Fruit fly (Drosophila melanogaster): ENCODE results near the gene CG12091.

CG12091 gene

dm6 chr3L:1489523-1489922 is 47.1 kb downstream of the CG12091 start, which contains the start of gene stet (continued):
- TF ChIP-seq NC2β (GFP tag; optimal IDR thresholded peaks at IDR 0.05) (no peak), CG2712 (tag; optimal IDR thresholded peaks at IDR 0.05) (no peak), bbx (GFP tag; IDR thresholded peaks at IDR 0.05; ENCODE audit: partially characterized antibody) (0 out of 2 replicates have a peak, but pooled peaks have one; percentile 45), grn (GFP tag; optimal IDR thresholded peaks at IDR 0.05) (no peak), CG14860 (GFP tag; IDR thresholded peaks at IDR 0.05; ENCODE audit: partially characterized antibody) (peak; percentile 41; the same call in 2 of the 3 replicates), sna (GFP tag; IDR thresholded peaks at IDR 0.05; ENCODE audit: partially characterized antibody) (no peak), CG3065 (GFP tag; optimal IDR thresholded peaks at IDR 0.05) (no peak), wor (GFP tag; IDR thresholded peaks at IDR 0.05) (no peak), gsb-n (tag; optimal IDR thresholded peaks at IDR 0.05) (no peak), Hand (GFP tag; optimal IDR thresholded peaks at IDR 0.05) (no peak), nmo (GFP tag; optimal IDR thresholded peaks at IDR 0.05) (no peak), CG14667 (GFP tag; IDR thresholded peaks at IDR 0.05) (no peak), gce (GFP tag; IDR thresholded peaks at IDR 0.05) (no peak), CG4730 (GFP tag; IDR thresholded peaks at IDR 0.05) (no peak), caup (GFP tag; optimal IDR thresholded peaks at IDR 0.05; ENCODE audit: severe bottlenecking) (no peak), run (tag; optimal IDR thresholded peaks at IDR 0.05) (no peak), Antp (GFP tag; optimal IDR thresholded peaks at IDR 0.05) (no peak), zen2 (GFP tag; IDR thresholded peaks at IDR 0.05; ENCODE audit: partially characterized antibody) (0 out of 3 replicates have a peak, but pooled peaks have one; percentile 20)

DNA sequence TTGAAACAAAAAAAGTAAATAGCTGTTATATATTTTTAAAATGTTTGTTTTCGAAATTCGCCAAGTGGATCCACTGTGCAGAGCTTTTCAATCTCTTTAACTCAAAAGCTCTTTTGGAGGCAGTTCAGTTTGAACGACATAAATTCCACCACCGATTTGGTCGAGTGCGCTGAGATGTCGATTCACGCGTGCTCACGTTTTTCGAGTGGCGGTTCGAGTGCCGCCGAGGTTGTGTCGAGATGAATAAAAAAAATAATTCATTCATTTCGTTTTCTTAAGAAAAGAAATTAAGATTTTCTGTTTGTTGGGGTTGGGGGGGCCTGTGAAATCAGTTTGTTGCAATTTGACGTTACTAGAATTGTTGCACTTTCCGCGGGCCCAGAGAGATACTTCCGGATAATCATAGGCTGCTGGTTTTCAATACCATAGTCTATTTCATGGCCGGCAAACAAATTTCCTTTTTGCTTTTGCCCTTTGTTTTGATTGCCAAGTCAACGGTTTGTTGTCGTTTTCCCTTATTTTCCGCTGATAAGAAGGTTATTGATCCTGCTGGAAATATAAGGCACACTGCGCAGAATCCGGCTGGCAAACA is 47.9 kb downstream of the CG12091 start:
- no peak for TF ChIP-seq Lhr (GFP tag; optimal IDR thresholded peaks at IDR 0.05)
- no peak for TF ChIP-seq cato (GFP tag; optimal IDR thresholded peaks at IDR 0.05; ENCODE audit: borderline replicate concordance)
- no peak for TF ChIP-seq hth (optimal IDR thresholded peaks at IDR 0.05)
- no peak for TF ChIP-seq corto (GFP tag; optimal IDR thresholded peaks at IDR 0.05)
- no peak for TF ChIP-seq CG16779 (GFP tag; IDR thresholded peaks at IDR 0.05)
- no peak for TF ChIP-seq H15 (GFP tag; IDR thresholded peaks at IDR 0.05)
- no peak for TF ChIP-seq CG30020 (tag; optimal IDR thresholded peaks at IDR 0.05)
- TF ChIP-seq btn (GFP tag; optimal IDR thresholded peaks at IDR 0.05): no peak
- TF ChIP-seq CG10959 (GFP tag; IDR thresholded peaks at IDR 0.05): no peak
- TF ChIP-seq CG6765 (GFP tag; optimal IDR thresholded peaks at IDR 0.05): no peak
- TF ChIP-seq mld (GFP tag; IDR thresholded peaks at IDR 0.05; ENCODE audit: partially characterized antibody): peak; percentile 77; the same call in 2 of the 3 replicates
- peak; percentile 1 for TF ChIP-seq CG3163 (GFP tag; optimal IDR thresholded peaks at IDR 0.05)
- no peak for TF ChIP-seq CG12391 (tag; optimal IDR thresholded peaks at IDR 0.05)
- TF ChIP-seq Fer1 (GFP tag; optimal IDR thresholded peaks at IDR 0.05): no peak
- no peak for TF ChIP-seq cad (GFP tag; optimal IDR thresholded peaks at IDR 0.05)
- no peak for TF ChIP-seq grn (GFP tag; optimal IDR thresholded peaks at IDR 0.05)
- TF ChIP-seq pb (GFP tag; optimal IDR thresholded peaks at IDR 0.05): no peak
- no peak for TF ChIP-seq CG11696 (GFP tag; IDR thresholded peaks at IDR 0.05)
- no peak for TF ChIP-seq CG15601 (tag; optimal IDR thresholded peaks at IDR 0.05)
- TF ChIP-seq Bteb2 (GFP tag; optimal IDR thresholded peaks at IDR 0.05): no peak
- TF ChIP-seq wdn (GFP tag; IDR thresholded peaks at IDR 0.05): no peak
- TF ChIP-seq Deaf1 (tag; optimal IDR thresholded peaks at IDR 0.05): no peak
- TF ChIP-seq Atf-2 (GFP tag; optimal IDR thresholded peaks at IDR 0.05): no peak
- TF ChIP-seq inv (GFP tag; IDR thresholded peaks at IDR 0.05; ENCODE audit: partially characterized antibody): peak; percentile 58
- no peak for TF ChIP-seq CHES-1-like (GFP tag; optimal IDR thresholded peaks at IDR 0.05)
- no peak for TF ChIP-seq MESR4 (GFP tag; optimal IDR thresholded peaks at IDR 0.05)
- TF ChIP-seq zen (tag; optimal IDR thresholded peaks at IDR 0.05): no peak
- peak; percentile 98 for TF ChIP-seq chinmo (GFP tag; IDR thresholded peaks at IDR 0.05; ENCODE audit: partially characterized antibody)
- no peak for TF ChIP-seq Vsx1 (GFP tag; optimal IDR thresholded peaks at IDR 0.05)
- peak; percentile 51 for TF ChIP-seq sqz (GFP tag; optimal IDR thresholded peaks at IDR 0.05)
- TF ChIP-seq D19A (tag; optimal IDR thresholded peaks at IDR 0.05): no peak
- no peak for TF ChIP-seq CG11247 (GFP tag; IDR thresholded peaks at IDR 0.05)
- TF ChIP-seq CG7745 (tag; optimal IDR thresholded peaks at IDR 0.05): no peak
